Fruit fly (Drosophila melanogaster): ENCODE measurements around the gene ppk27.
A peak's percentile ranks its signal among the peaks of the same experiment; 100 is the strongest.

The ppk27 gene

dm6 chr3L:3785688-3786087 is 30.7 kb upstream of the ppk27 start (continued):
- no peak for TF ChIP-seq CG34376 (GFP tag; optimal IDR thresholded peaks at IDR 0.05)
- no peak for TF ChIP-seq CG6765 (GFP tag; optimal IDR thresholded peaks at IDR 0.05)
- TF ChIP-seq slbo (GFP tag; IDR thresholded peaks at IDR 0.05), result peak; percentile 53; the same call in 1 of the 2 replicates
- TF ChIP-seq B-H2 (GFP tag; optimal IDR thresholded peaks at IDR 0.05), result no peak
- TF ChIP-seq tna (GFP tag; IDR thresholded peaks at IDR 0.05; ENCODE audit: partially characterized antibody), result no peak
- no peak for TF ChIP-seq sug (tag; optimal IDR thresholded peaks at IDR 0.05)
- no peak for TF ChIP-seq Trl (optimal IDR thresholded peaks at IDR 0.05)
- peak; percentile 1 for TF ChIP-seq Trl (GFP tag; optimal IDR thresholded peaks at IDR 0.05)
- no peak for TF ChIP-seq Nf-YA (GFP tag; IDR thresholded peaks at IDR 0.05)
- no peak for TF ChIP-seq ewg (GFP tag; optimal IDR thresholded peaks at IDR 0.05)
- no peak for TF ChIP-seq CG31441 (GFP tag; IDR thresholded peaks at IDR 0.05)
- TF ChIP-seq seq (GFP tag; IDR thresholded peaks at IDR 0.05), result no peak
- TF ChIP-seq CG16815 (GFP tag; optimal IDR thresholded peaks at IDR 0.05), result no peak
- no peak for TF ChIP-seq CG9876 (GFP tag; optimal IDR thresholded peaks at IDR 0.05)
- no peak for TF ChIP-seq pnt (GFP tag; optimal IDR thresholded peaks at IDR 0.05)
- no peak for TF ChIP-seq Camta (GFP tag; optimal IDR thresholded peaks at IDR 0.05)
- TF ChIP-seq unpg (GFP tag; optimal IDR thresholded peaks at IDR 0.05), result peak; percentile 45
- TF ChIP-seq Mes4 (GFP tag; optimal IDR thresholded peaks at IDR 0.05), result no peak
- no peak for TF ChIP-seq pb (GFP tag; optimal IDR thresholded peaks at IDR 0.05)
- peak; percentile 37 for TF ChIP-seq Oli (tag; optimal IDR thresholded peaks at IDR 0.05)
- peak; percentile 15 for TF ChIP-seq chn (GFP tag; optimal IDR thresholded peaks at IDR 0.05)
- no peak for TF ChIP-seq her (GFP tag; optimal IDR thresholded peaks at IDR 0.05)
- no peak for TF ChIP-seq dm (GFP tag; optimal IDR thresholded peaks at IDR 0.05)
- TF ChIP-seq CG4360 (GFP tag; IDR thresholded peaks at IDR 0.05), result no peak
- TF ChIP-seq CG18599 (GFP tag; optimal IDR thresholded peaks at IDR 0.05), result no peak
- TF ChIP-seq schlank (tag; optimal IDR thresholded peaks at IDR 0.05), result no peak
- TF ChIP-seq Lhr (GFP tag; optimal IDR thresholded peaks at IDR 0.05), result no peak
- no peak for TF ChIP-seq unc-4 (GFP tag; IDR thresholded peaks at IDR 0.05; ENCODE audit: partially characterized antibody)
- TF ChIP-seq tgo (GFP tag; IDR thresholded peaks at IDR 0.05), result peak; percentile 35; the same call in 1 of the 3 replicates
- no peak for TF ChIP-seq CG30020 (tag; optimal IDR thresholded peaks at IDR 0.05)
- TF ChIP-seq CG17361 (GFP tag; IDR thresholded peaks at IDR 0.05), result no peak
- TF ChIP-seq CTCF (GFP tag; optimal IDR thresholded peaks at IDR 0.05), result no peak
- peak in 1 of 2 experiments; percentile 32 for TF ChIP-seq dpn (GFP tag; optimal IDR thresholded peaks at IDR 0.05)
- TF ChIP-seq disco-r (GFP tag; optimal IDR thresholded peaks at IDR 0.05), result no peak
- no peak for TF ChIP-seq Hmx (GFP tag; optimal IDR thresholded peaks at IDR 0.05)
- peak; percentile 49; the same call in 1 of the 3 replicates for TF ChIP-seq H15 (GFP tag; IDR thresholded peaks at IDR 0.05)
- peak; percentile 54; the same call in 1 of the 2 replicates for TF ChIP-seq CG6689 (GFP tag; IDR thresholded peaks at IDR 0.05)
- TF ChIP-seq CG12391 (tag; optimal IDR thresholded peaks at IDR 0.05), result peak; percentile 18
- TF ChIP-seq Xrp1 (GFP tag; IDR thresholded peaks at IDR 0.05), result peak; percentile 71; the same call in 1 of the 2 replicates
- TF ChIP-seq Stat92E (GFP tag; optimal IDR thresholded peaks at IDR 0.05), result no peak
- no peak for TF ChIP-seq CG11085 (GFP tag; IDR thresholded peaks at IDR 0.05)
- TF ChIP-seq sim (GFP tag; IDR thresholded peaks at IDR 0.05), result 0 out of 2 replicates have a peak, but pooled peaks have one; percentile 32
- no peak for TF ChIP-seq tin (GFP tag; optimal IDR thresholded peaks at IDR 0.05)
- TF ChIP-seq sob (GFP tag; IDR thresholded peaks at IDR 0.05), result peak; percentile 20; the same call in 1 of the 2 replicates
- TF ChIP-seq CG42726 (GFP tag; IDR thresholded peaks at IDR 0.05; ENCODE audit: partially characterized antibody), result no peak
- peak; percentile 18 for TF ChIP-seq lilli (GFP tag; optimal IDR thresholded peaks at IDR 0.05)
- peak; percentile 28; the same call in 1 of the 2 replicates for TF ChIP-seq ranshi (GFP tag; IDR thresholded peaks at IDR 0.05)
- peak; percentile 43 for TF ChIP-seq CG1603 (tag; optimal IDR thresholded peaks at IDR 0.05)
- TF ChIP-seq NFAT (GFP tag; IDR thresholded peaks at IDR 0.05), result no peak
- TF ChIP-seq CG15514 (GFP tag; optimal IDR thresholded peaks at IDR 0.05), result peak; percentile 11
- no peak for TF ChIP-seq ATbp (GFP tag; optimal IDR thresholded peaks at IDR 0.05)
- no peak for TF ChIP-seq CG10321 (GFP tag; IDR thresholded peaks at IDR 0.05)
